Fruit fly (Drosophila melanogaster) whole organism, adult: ENCODE data around the gene RanGAP.
A peak's percentile ranks its signal among the peaks of the same experiment; 100 is the strongest.

Experiments used
- CG11617 ChIP-seq: fragments of 200-800 bp; sonication (Bioruptor generic); optimal IDR thresholded peaks from 2 replicates; lab custom pipeline; 2017; ENCODE audit warnings: mild to moderate bottlenecking, missing biosample characterization, missing genetic modification reagents, missing genetic modification characterization
- CG14711 ChIP-seq: fragments of 200-800 bp; sonication (Bioruptor generic); optimal IDR thresholded peaks from 2 replicates; lab custom pipeline; 2018; ENCODE audit warnings: missing biosample characterization, mild to moderate bottlenecking, missing genetic modification characterization, moderate library complexity
- CG1620 ChIP-seq: fragments of 200-800 bp; sonication (Bioruptor generic); optimal IDR thresholded peaks from 2 replicates; lab custom pipeline; 2016; ENCODE audit warnings: missing biosample characterization, missing genetic modification characterization
- CG33017 ChIP-seq: fragments of 200-800 bp; sonication (Bioruptor generic); optimal IDR thresholded peaks from 2 replicates; lab custom pipeline; 2018; ENCODE audit warnings: missing biosample characterization, mild to moderate bottlenecking, missing genetic modification characterization, moderate library complexity
- CG5204 ChIP-seq: fragments of 200-800 bp; sonication (Bioruptor generic); optimal IDR thresholded peaks from 2 replicates; lab custom pipeline; 2016; ENCODE audit warnings: missing biosample characterization, missing genetic modification characterization
- CG7045 ChIP-seq: fragments of 200-800 bp; sonication (Bioruptor generic); optimal IDR thresholded peaks from 2 replicates; lab custom pipeline; 2017; ENCODE audit warnings: missing biosample characterization, mild to moderate bottlenecking, missing genetic modification characterization
- CG7101 ChIP-seq: fragments of 200-800 bp; sonication (Bioruptor generic); optimal IDR thresholded peaks from 2 replicates; lab custom pipeline; 2018; ENCODE audit warnings: missing biosample characterization, mild to moderate bottlenecking, missing genetic modification characterization, moderate library complexity
- Clk ChIP-seq: fragments of 200-800 bp; sonication (Bioruptor generic); optimal IDR thresholded peaks from 2 replicates; lab custom pipeline; 2017; ENCODE audit warnings: missing biosample characterization, missing genetic modification characterization
- Crg-1 ChIP-seq: fragments of 200-800 bp; sonication (Bioruptor generic); optimal IDR thresholded peaks from 2 replicates; lab custom pipeline; 2016; ENCODE audit warnings: missing biosample characterization, missing genetic modification characterization
- Mnt ChIP-seq: fragments of 200-800 bp; sonication (Bioruptor generic); optimal IDR thresholded peaks from 2 replicates; lab custom pipeline; 2016; ENCODE audit warnings: missing biosample characterization, mild to moderate bottlenecking, missing genetic modification characterization
- cic ChIP-seq: fragments of 200-800 bp; sonication (Bioruptor generic); optimal IDR thresholded peaks from 2 replicates; lab custom pipeline; 2017; ENCODE audit warnings: missing biosample characterization, mild to moderate bottlenecking, missing genetic modification characterization, moderate library complexity
- cnc ChIP-seq, 2 experiments: fragments of >200 bp; optimal IDR thresholded peaks; 2 replicates each; lab custom pipeline; 2017
- kay ChIP-seq: fragments of 200-800 bp; sonication (Bioruptor generic); peaks from one replicate; lab custom pipeline; 2016; ENCODE audit warnings: missing biosample characterization, missing genetic modification characterization, borderline replicate concordance
- ovo ChIP-seq: fragments of 200-800 bp; sonication (Bioruptor generic); optimal IDR thresholded peaks from 2 replicates; lab custom pipeline; 2016; ENCODE audit warnings: missing biosample characterization, missing genetic modification characterization
- pad ChIP-seq: fragments of 200-800 bp; sonication (Bioruptor generic); optimal IDR thresholded peaks from 3 replicates; lab custom pipeline; 2017; ENCODE audit warnings: missing biosample characterization, missing genetic modification characterization, mild to moderate bottlenecking, moderate library complexity, missing genetic modification reagents
- tj ChIP-seq: fragments of 200-800 bp; sonication (Bioruptor generic); optimal IDR thresholded peaks from 3 replicates; lab custom pipeline; 2017; ENCODE audit warnings: missing biosample characterization, mild to moderate bottlenecking, missing genetic modification characterization, moderate library complexity
- toe ChIP-seq: fragments of 200-800 bp; sonication (Bioruptor generic); optimal IDR thresholded peaks from 2 replicates; lab custom pipeline; 2016; ENCODE audit warnings: missing biosample characterization, missing genetic modification characterization

RanGAP gene

dm6 chr2L:19462898-19463297 lies 21.1 kb downstream of the RanGAP start:
- TF ChIP-seq cnc (optimal IDR thresholded peaks at IDR 0.05; lab: Kevin White, UChicago) (no peak), CG1620 (GFP tag; lab: Kevin White, UChicago) (no peak), tj (GFP tag; lab: Kevin White, UChicago) (peak; percentile 18)

DNA sequence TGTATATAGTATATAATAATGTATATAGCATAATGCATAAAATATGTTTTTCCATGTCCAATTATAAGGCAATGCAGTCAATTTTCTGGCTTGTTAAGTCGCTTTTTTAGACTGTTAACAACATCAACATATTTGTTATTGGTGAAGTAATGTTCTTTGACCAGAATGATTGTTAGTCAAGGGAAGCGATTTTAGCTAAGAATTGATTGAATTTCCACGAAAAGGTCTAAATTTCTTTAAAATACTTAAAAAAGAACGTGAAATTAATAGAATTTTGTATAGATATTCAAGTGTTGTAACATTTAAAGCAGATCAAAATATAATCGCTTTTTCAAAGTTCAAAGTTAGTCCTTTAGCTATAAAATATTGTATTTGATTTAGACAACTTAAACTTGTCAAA lies 21.6 kb downstream of the RanGAP start:
- TF ChIP-seq CG5204 (GFP tag; lab: Kevin White, UChicago) (peak; percentile 25), kay (no peak)

dm6 chr2L:19463824-19464317 lies 22.1 kb downstream of the RanGAP start, which contains the start of gene tj:
TSS of gene tj (plus strand) at chr2L:19464267.
- TF ChIP-seq tj (GFP tag; lab: Kevin White, UChicago) (peak; percentile 87), kay (no peak), pad (GFP tag; lab: Kevin White, UChicago) (peak; percentile 58)

- no peak for TF ChIP-seq cic
- TF ChIP-seq ovo (GFP tag; lab: Kevin White, UChicago), result no peak
- no peak for TF ChIP-seq Clk (GFP tag; lab: Kevin White, UChicago)
- no peak for TF ChIP-seq cnc (optimal IDR thresholded peaks at IDR 0.05; lab: Kevin White, UChicago)
- no peak for TF ChIP-seq kay
These were observed 27.3 kb downstream of the RanGAP start for dm6 chr2L:19469090-19469489.

dm6 chr2L:19469751-19470150 lies 28.0 kb downstream of the RanGAP start:
- TF ChIP-seq CG7101 (tag; lab: Kevin White, UChicago) (no peak), kay (no peak), ovo (GFP tag; lab: Kevin White, UChicago) (no peak), Mnt (GFP tag; lab: Kevin White, UChicago) (no peak), CG5204 (GFP tag; lab: Kevin White, UChicago) (no peak), CG33017 (tag; lab: Kevin White, UChicago) (no peak), CG11617 (GFP tag; lab: Kevin White, UChicago) (no peak), Crg-1 (GFP tag; lab: Kevin White, UChicago) (no peak), CG1620 (GFP tag; lab: Kevin White, UChicago) (no peak), toe (GFP tag; lab: Kevin White, UChicago) (no peak), cnc (optimal IDR thresholded peaks at IDR 0.05; lab: Kevin White, UChicago) (no peak), CG7045 (GFP tag; lab: Kevin White, UChicago) (no peak), Clk (GFP tag; lab: Kevin White, UChicago) (no peak), tj (GFP tag; lab: Kevin White, UChicago) (no peak)

- TF ChIP-seq tj (GFP tag; lab: Kevin White, UChicago), result peak; percentile 100
- TF ChIP-seq kay, result no peak
These were observed 30.5 kb downstream of the RanGAP start for dm6 chr2L:19472256-19472655.

DNA sequence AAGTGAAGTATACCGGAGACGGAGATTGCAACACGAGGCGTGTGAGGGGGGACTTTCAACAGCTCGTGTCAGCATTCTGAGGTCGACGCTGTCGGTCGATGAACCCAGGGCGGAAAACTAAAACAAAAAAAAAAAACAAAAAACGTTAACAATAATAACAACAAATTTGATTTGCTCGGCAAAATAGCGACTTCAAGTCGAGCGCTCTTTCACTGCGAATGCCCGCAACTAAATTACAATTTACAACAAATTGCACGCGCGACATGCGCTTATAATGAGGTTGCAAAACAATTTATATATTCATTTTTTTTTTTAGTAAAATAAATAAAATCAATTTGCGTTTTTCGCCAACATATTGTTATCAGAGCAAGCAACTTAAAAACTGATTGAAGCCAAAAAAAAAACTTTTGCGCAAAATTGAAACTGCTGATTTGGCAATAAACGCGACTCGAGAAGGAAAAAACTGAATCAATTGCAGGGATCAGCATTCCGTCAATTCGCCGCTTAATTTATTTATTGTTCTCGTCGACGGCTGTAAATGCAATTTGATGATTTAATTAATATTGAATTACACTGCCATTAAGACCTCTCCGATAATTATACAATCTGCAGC lies 31.7 kb downstream of the RanGAP start:
- TF ChIP-seq CG33017 (tag; lab: Kevin White, UChicago) (no peak), kay (peak; percentile 41), tj (GFP tag; lab: Kevin White, UChicago) (peak; percentile 100), CG7101 (tag; lab: Kevin White, UChicago) (no peak), CG1620 (GFP tag; lab: Kevin White, UChicago) (no peak), Mnt (GFP tag; lab: Kevin White, UChicago) (peak; percentile 7), CG14711 (tag; lab: Kevin White, UChicago) (no peak)

- no peak for TF ChIP-seq Clk (GFP tag; lab: Kevin White, UChicago)
- TF ChIP-seq pad (GFP tag; lab: Kevin White, UChicago), result peak; percentile 74
- peak; percentile 98 for TF ChIP-seq tj (GFP tag; lab: Kevin White, UChicago)
These were observed 37.7 kb downstream of the RanGAP start for dm6 chr2L:19479249-19479984.
